Fruit fly (Drosophila melanogaster) whole organism, prepupa: ENCODE data around the gene CG14143.
A peak's percentile ranks its signal among the peaks of the same experiment; 100 is the strongest.

Experiments
- CG10631 ChIP-seq: fragments of 200-800 bp; sonication (Bioruptor generic); optimal IDR thresholded peaks from 2 replicates; lab custom pipeline; 2016; ENCODE audit warnings: missing biosample characterization, missing genetic modification characterization
- CG11762 ChIP-seq: fragments of 200-800 bp; sonication (Bioruptor generic); optimal IDR thresholded peaks from 3 replicates; lab custom pipeline; 2016; ENCODE audit warnings: missing biosample characterization, missing genetic modification characterization; ENCODE audit not compliant: insufficient read depth
- CG11902 ChIP-seq: fragments of 200-800 bp; sonication (Bioruptor generic); optimal IDR thresholded peaks from 3 replicates; lab custom pipeline; 2016; ENCODE audit warnings: missing biosample characterization, missing genetic modification characterization
- CG1621 ChIP-seq: fragments of 200-800 bp; sonication (Bioruptor generic); optimal IDR thresholded peaks from 3 replicates; lab custom pipeline; 2018; ENCODE audit warnings: missing biosample characterization, mild to moderate bottlenecking, missing genetic modification characterization
- CG16779 ChIP-seq: fragments of 200-800 bp; sonication (Bioruptor generic); optimal IDR thresholded peaks from 3 replicates; lab custom pipeline; 2017; ENCODE audit warnings: missing biosample characterization, mild to moderate bottlenecking, missing genetic modification characterization
- CG3032 ChIP-seq: fragments of 200-800 bp; optimal IDR thresholded peaks from 2 replicates; lab custom pipeline; 2019; ENCODE audit warnings: missing biosample characterization, mild to moderate bottlenecking, missing genetic modification characterization, moderate library complexity
- CG31627 ChIP-seq: fragments of 200-800 bp; sonication (Bioruptor generic); optimal IDR thresholded peaks from 3 replicates; lab custom pipeline; 2016; ENCODE audit warnings: missing biosample characterization, missing genetic modification characterization
- CG34406 ChIP-seq: fragments of 200-800 bp; sonication (Bioruptor generic); optimal IDR thresholded peaks from 3 replicates; lab custom pipeline; 2016; ENCODE audit warnings: missing biosample characterization, missing genetic modification characterization
- CG3919 ChIP-seq: fragments of 200-800 bp; sonication (Bioruptor generic); optimal IDR thresholded peaks from 3 replicates; lab custom pipeline; 2016; ENCODE audit warnings: missing biosample characterization, missing genetic modification characterization
- CG4318 ChIP-seq: fragments of 200-800 bp; sonication (Bioruptor generic); optimal IDR thresholded peaks from 3 replicates; lab custom pipeline; 2017; ENCODE audit warnings: missing biosample characterization, mild to moderate bottlenecking, missing genetic modification characterization
- CG6276 ChIP-seq: fragments of 200-800 bp; sonication (Bioruptor generic); optimal IDR thresholded peaks from 2 replicates; lab custom pipeline; 2017; ENCODE audit warnings: missing biosample characterization, mild to moderate bottlenecking, missing genetic modification characterization
- CG6792 ChIP-seq: fragments of 200-800 bp; sonication (Bioruptor generic); optimal IDR thresholded peaks from 3 replicates; lab custom pipeline; 2016; ENCODE audit warnings: missing biosample characterization, missing genetic modification characterization
- CG6808 ChIP-seq: fragments of 200-800 bp; sonication (Bioruptor generic); optimal IDR thresholded peaks from 3 replicates; lab custom pipeline; 2017; ENCODE audit warnings: missing biosample characterization, missing genetic modification characterization, mild to moderate bottlenecking, moderate library complexity, missing genetic modification reagents
- CG6854 ChIP-seq: fragments of 200-800 bp; sonication (Bioruptor generic); optimal IDR thresholded peaks from 2 replicates; lab custom pipeline; 2017; ENCODE audit warnings: missing biosample characterization, mild to moderate bottlenecking, missing genetic modification characterization
- CG7368 ChIP-seq: fragments of 200-800 bp; sonication (Bioruptor generic); optimal IDR thresholded peaks from 3 replicates; lab custom pipeline; 2016; ENCODE audit warnings: missing biosample characterization, missing genetic modification characterization
- CG8119 ChIP-seq: fragments of 200-800 bp; sonication (Bioruptor generic); IDR thresholded peaks from 3 replicates; pipeline ENCODE4 v1.3.6; 2022; ENCODE audit warnings: missing biosample characterization, missing genetic modification characterization
- CG8319 ChIP-seq: fragments of 200-800 bp; sonication (Bioruptor generic); optimal IDR thresholded peaks from 3 replicates; lab custom pipeline; 2016; ENCODE audit warnings: missing biosample characterization, missing genetic modification characterization
- CG8632 ChIP-seq: fragments of 200-800 bp; sonication (Bioruptor generic); optimal IDR thresholded peaks from 3 replicates; lab custom pipeline; 2016; ENCODE audit warnings: missing biosample characterization, missing genetic modification characterization
- CG9139 ChIP-seq: fragments of 200-800 bp; sonication (Bioruptor generic); optimal IDR thresholded peaks from 3 replicates; lab custom pipeline; 2017; ENCODE audit warnings: missing biosample characterization, mild to moderate bottlenecking, missing genetic modification characterization
- Eip93F ChIP-seq: fragments of 200-800 bp; sonication (Bioruptor generic); optimal IDR thresholded peaks from 2 replicates; lab custom pipeline; 2016; ENCODE audit warnings: missing biosample characterization, mild to moderate bottlenecking, missing genetic modification characterization
- Ets96B ChIP-seq: fragments of 200-800 bp; optimal IDR thresholded peaks from 2 replicates; lab custom pipeline; 2019; ENCODE audit warnings: missing biosample characterization, mild to moderate bottlenecking, missing genetic modification characterization, moderate library complexity
- Gug ChIP-seq: fragments of 200-800 bp; sonication (Bioruptor generic); IDR thresholded peaks from 2 replicates; pipeline ENCODE4 v1.3.6; 2022; ENCODE audit warnings: missing biosample characterization, missing genetic modification characterization
- Hr39 ChIP-seq: fragments of 200-800 bp; sonication (Bioruptor generic); optimal IDR thresholded peaks from 2 replicates; lab custom pipeline; 2016; ENCODE audit warnings: missing biosample characterization, missing genetic modification characterization
- Hr4 ChIP-seq: fragments of 200-800 bp; sonication (Bioruptor generic); optimal IDR thresholded peaks from 3 replicates; lab custom pipeline; 2016; ENCODE audit warnings: missing biosample characterization, missing genetic modification characterization
- Lpt ChIP-seq: fragments of 200-800 bp; sonication (Bioruptor generic); optimal IDR thresholded peaks from 3 replicates; lab custom pipeline; 2016; ENCODE audit warnings: missing biosample characterization, missing genetic modification characterization
- OdsH ChIP-seq: fragments of 200-800 bp; sonication (Bioruptor generic); optimal IDR thresholded peaks from 3 replicates; lab custom pipeline; 2016; ENCODE audit warnings: missing biosample characterization, missing genetic modification characterization
- Sox102F ChIP-seq: fragments of 200-800 bp; sonication (Bioruptor generic); optimal IDR thresholded peaks from 2 replicates; lab custom pipeline; 2016; ENCODE audit warnings: missing biosample characterization, mild to moderate bottlenecking, missing genetic modification characterization
- Sox14 ChIP-seq: fragments of 200-800 bp; sonication (Bioruptor generic); optimal IDR thresholded peaks from 3 replicates; lab custom pipeline; 2016; ENCODE audit warnings: missing biosample characterization, missing genetic modification characterization
- Sox15 ChIP-seq: fragments of 200-800 bp; sonication (Bioruptor generic); optimal IDR thresholded peaks from 3 replicates; lab custom pipeline; 2016; ENCODE audit warnings: missing biosample characterization, missing genetic modification characterization
- achi ChIP-seq: fragments of 200-800 bp; sonication (Bioruptor generic); optimal IDR thresholded peaks from 3 replicates; lab custom pipeline; 2016; ENCODE audit warnings: missing biosample characterization, missing genetic modification characterization
- acj6 ChIP-seq: fragments of 200-800 bp; sonication (Bioruptor generic); optimal IDR thresholded peaks from 3 replicates; lab custom pipeline; 2016; ENCODE audit warnings: missing biosample characterization, missing genetic modification characterization
- dac ChIP-seq: fragments of 200-800 bp; sonication (Bioruptor generic); optimal IDR thresholded peaks from 2 replicates; lab custom pipeline; 2017; ENCODE audit warnings: missing biosample characterization, mild to moderate bottlenecking, missing genetic modification characterization
- eg ChIP-seq: fragments of 200-800 bp; sonication (Bioruptor generic); IDR thresholded peaks from 3 replicates; pipeline ENCODE4 v1.3.6; 2022; ENCODE audit warnings: missing biosample characterization, missing genetic modification characterization
- fkh ChIP-seq: fragments of 200-800 bp; sonication (Bioruptor generic); optimal IDR thresholded peaks from 3 replicates; lab custom pipeline; 2017; ENCODE audit warnings: missing biosample characterization, mild to moderate bottlenecking, missing genetic modification characterization, moderate library complexity
- net ChIP-seq: fragments of 200-800 bp; sonication (Bioruptor generic); optimal IDR thresholded peaks from 3 replicates; lab custom pipeline; 2016; ENCODE audit warnings: missing biosample characterization, missing genetic modification characterization
- spab ChIP-seq: fragments of 200-800 bp; sonication (Bioruptor generic); optimal IDR thresholded peaks from 2 replicates; lab custom pipeline; 2017; ENCODE audit warnings: missing biosample characterization, mild to moderate bottlenecking, missing genetic modification characterization, missing genetic modification reagents
- ss ChIP-seq, 2 experiments: fragments of 200-800 bp; sonication (Bioruptor generic); optimal IDR thresholded peaks; 2 replicates in 1 of 2; 3 replicates in 1 of 2; lab custom pipeline; 2017 to 2018; ENCODE audit warnings: mild to moderate bottlenecking in 2 of 2, missing biosample characterization in 2 of 2, missing genetic modification characterization in 2 of 2, moderate library complexity in 1 of 2
- svp ChIP-seq: fragments of 200-800 bp; sonication (Bioruptor generic); peaks from one replicate; lab custom pipeline; 2016; ENCODE audit warnings: missing biosample characterization, missing genetic modification characterization
- topi ChIP-seq: fragments of 200-800 bp; sonication (Bioruptor generic); optimal IDR thresholded peaks from 3 replicates; lab custom pipeline; 2016; ENCODE audit warnings: missing biosample characterization, missing genetic modification characterization
- vri ChIP-seq: fragments of 200-800 bp; sonication (Bioruptor generic); optimal IDR thresholded peaks from 3 replicates; lab custom pipeline; 2016; ENCODE audit warnings: missing biosample characterization, mild to moderate bottlenecking, missing genetic modification characterization

CG14143 gene

dm6 chr3L:11136349-11136748 lies 1.6 kb downstream of the CG14143 start (continued):
- TF ChIP-seq CG4318, result no peak

- TF ChIP-seq eg (GFP tag; lab: Robert Waterston, UW), result peak; percentile 57; the same call in 1 of the 3 replicates
- TF ChIP-seq vri (GFP tag; lab: Kevin White, UChicago), result no peak
- TF ChIP-seq Lpt (GFP tag; lab: Kevin White, UChicago), result peak; percentile 54
- no peak for TF ChIP-seq CG7368 (GFP tag; lab: Kevin White, UChicago)
- peak; percentile 37 for TF ChIP-seq CG6276 (GFP tag; lab: Kevin White, UChicago)
- TF ChIP-seq CG8119 (GFP tag; lab: Robert Waterston, UW), result peak; percentile 25; the same call in 1 of the 3 replicates
These were observed 4.1 kb downstream of the CG14143 start for dm6 chr3L:11138862-11139261.

dm6 chr3L:11145065-11145464 lies 10.3 kb downstream of the CG14143 start:
- TF ChIP-seq CG31627 (GFP tag; lab: Kevin White, UChicago) (no peak), ss (GFP tag; optimal IDR thresholded peaks at IDR 0.05; lab: Kevin White, UChicago) (peak in 1 of 2 experiments; percentile 32)
- TF ChIP-seq, all 60 proteins: peak for 1

dm6 chr3L:11147675-11148074 lies 12.9 kb downstream of the CG14143 start:
- no peak for TF ChIP-seq OdsH (GFP tag; lab: Kevin White, UChicago)
- TF ChIP-seq CG34406 (GFP tag; lab: Kevin White, UChicago), result no peak
- TF ChIP-seq CG3919 (GFP tag; lab: Kevin White, UChicago), result no peak
- TF ChIP-seq CG4318, result no peak
- TF ChIP-seq Lpt (GFP tag; lab: Kevin White, UChicago), result no peak
- no peak for TF ChIP-seq Gug (GFP tag; lab: Robert Waterston, UW)
- TF ChIP-seq acj6 (GFP tag; lab: Kevin White, UChicago), result no peak
- TF ChIP-seq CG16779 (tag; lab: Kevin White, UChicago), result no peak
- no peak for TF ChIP-seq CG6854 (GFP tag; lab: Kevin White, UChicago)
- no peak for TF ChIP-seq Sox14 (GFP tag; lab: Kevin White, UChicago)
- no peak for TF ChIP-seq spab (GFP tag; lab: Kevin White, UChicago)
- TF ChIP-seq Hr4 (GFP tag; lab: Kevin White, UChicago), result no peak
- TF ChIP-seq, all 60 proteins: peak for 0

- no peak for TF ChIP-seq fkh (GFP tag; lab: Kevin White, UChicago)
- TF ChIP-seq CG8632 (GFP tag; lab: Kevin White, UChicago), result peak; percentile 37
- TF ChIP-seq CG11762 (GFP tag; lab: Kevin White, UChicago), result peak; percentile 41
- no peak for TF ChIP-seq Hr39 (GFP tag; lab: Kevin White, UChicago)
- TF ChIP-seq Sox14 (GFP tag; lab: Kevin White, UChicago), result peak; percentile 56
- peak; percentile 27 for TF ChIP-seq CG7368 (GFP tag; lab: Kevin White, UChicago)
- peak; percentile 60 for TF ChIP-seq CG4318
- TF ChIP-seq dac (GFP tag; lab: Kevin White, UChicago), result no peak
- TF ChIP-seq CG6792 (GFP tag; lab: Kevin White, UChicago), result peak; percentile 19
- peak; percentile 77 for TF ChIP-seq CG10631 (GFP tag; lab: Kevin White, UChicago)
- TF ChIP-seq OdsH (GFP tag; lab: Kevin White, UChicago), result peak; percentile 63
- no peak for TF ChIP-seq Sox15 (GFP tag; lab: Kevin White, UChicago)
- TF ChIP-seq CG8319 (GFP tag; lab: Kevin White, UChicago), result no peak
- TF ChIP-seq net (GFP tag; lab: Kevin White, UChicago), result peak; percentile 60
- no peak for TF ChIP-seq Sox102F (GFP tag; lab: Kevin White, UChicago)
- TF ChIP-seq Eip93F (GFP tag; lab: Kevin White, UChicago), result no peak
- no peak for TF ChIP-seq svp
- TF ChIP-seq CG6808 (GFP tag; lab: Kevin White, UChicago), result peak; percentile 84
- TF ChIP-seq topi, result no peak
- TF ChIP-seq Gug (GFP tag; lab: Robert Waterston, UW), result no peak; the same call in 1 of the 2 replicates
- no peak for TF ChIP-seq CG31627 (GFP tag; lab: Kevin White, UChicago)
- peak; percentile 81 for TF ChIP-seq CG3032
- peak; percentile 73 for TF ChIP-seq achi (GFP tag; lab: Kevin White, UChicago)
- no peak for TF ChIP-seq CG11902
- peak; percentile 62 for TF ChIP-seq CG9139 (GFP tag; lab: Kevin White, UChicago)
- TF ChIP-seq CG1621, result peak; percentile 60
- TF ChIP-seq spab (GFP tag; lab: Kevin White, UChicago), result peak; percentile 76
- TF ChIP-seq Ets96B (tag; lab: Kevin White, UChicago), result peak; percentile 88
- TF ChIP-seq eg (GFP tag; lab: Robert Waterston, UW), result peak; percentile 67; the same call in 2 of the 3 replicates
- peak; percentile 16 for TF ChIP-seq CG34406 (GFP tag; lab: Kevin White, UChicago)
These were observed 13.9 kb downstream of the CG14143 start for dm6 chr3L:11148478-11149251.
